Fruit fly (Drosophila melanogaster): ENCODE results near the gene CG44815.
A peak's percentile ranks its signal among the peaks of the same experiment; 100 is the strongest.

CG44815 gene

DNA sequence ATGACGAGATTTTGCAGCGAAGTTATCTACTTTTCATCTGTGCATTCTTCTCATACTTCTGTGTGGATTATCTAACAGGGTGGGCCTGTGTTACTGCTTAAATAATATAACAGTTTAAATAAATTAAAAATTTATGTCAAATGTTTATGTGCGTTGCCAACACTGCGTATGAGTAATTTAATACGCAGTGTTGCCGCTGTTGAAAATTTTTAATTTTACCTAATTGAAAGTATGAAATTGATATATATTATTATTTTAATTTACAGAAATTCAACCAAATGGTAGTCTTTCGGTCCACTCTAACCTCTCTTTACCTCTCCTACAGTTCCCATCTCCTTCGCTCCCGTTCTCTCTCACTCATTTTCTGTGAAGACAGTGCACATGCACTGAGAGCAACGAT, 20.1 kb upstream of the CG44815 start:
- peak in 1 of 2 experiments; percentile 45 for TF ChIP-seq Hr51 (GFP tag; optimal IDR thresholded peaks at IDR 0.05)
- no peak for TF ChIP-seq cad (GFP tag; optimal IDR thresholded peaks at IDR 0.05)
- peak; percentile 10 for TF ChIP-seq CG10979 (tag; optimal IDR thresholded peaks at IDR 0.05)
- TF ChIP-seq CG11504 (tag; optimal IDR thresholded peaks at IDR 0.05) = peak; percentile 50
- TF ChIP-seq CG13775 (GFP tag; optimal IDR thresholded peaks at IDR 0.05) = no peak
- TF ChIP-seq CG6654 (GFP tag; optimal IDR thresholded peaks at IDR 0.05) = no peak
- TF ChIP-seq B-H1 (GFP tag; IDR thresholded peaks at IDR 0.05) = no peak
- TF ChIP-seq CG11247 (GFP tag; IDR thresholded peaks at IDR 0.05) = no peak
- peak; percentile 22 for TF ChIP-seq phol (tag; optimal IDR thresholded peaks at IDR 0.05)
- TF ChIP-seq Hr3 (GFP tag; optimal IDR thresholded peaks at IDR 0.05) = no peak
- TF ChIP-seq grau (tag; optimal IDR thresholded peaks at IDR 0.05) = peak; percentile 11
- TF ChIP-seq bigmax (GFP tag; optimal IDR thresholded peaks at IDR 0.05) = no peak
- TF ChIP-seq CG32532 (GFP tag; IDR thresholded peaks at IDR 0.05) = no peak
- peak; percentile 73 for TF ChIP-seq Drgx (GFP tag; IDR thresholded peaks at IDR 0.05)
- TF ChIP-seq ken (GFP tag; IDR thresholded peaks at IDR 0.05) = no peak
- TF ChIP-seq lab (GFP tag; optimal IDR thresholded peaks at IDR 0.05) = no peak
- peak; percentile 13 for TF ChIP-seq dmrt99B (tag; optimal IDR thresholded peaks at IDR 0.05)
- TF ChIP-seq Six4 (GFP tag; optimal IDR thresholded peaks at IDR 0.05) = no peak
- peak; percentile 12 for TF ChIP-seq unpg (GFP tag; optimal IDR thresholded peaks at IDR 0.05)
- no peak for TF ChIP-seq CG4730 (GFP tag; IDR thresholded peaks at IDR 0.05)
- peak; percentile 1 for TF ChIP-seq fd96Cb (tag; optimal IDR thresholded peaks at IDR 0.05)
- no peak for TF ChIP-seq wdn (GFP tag; IDR thresholded peaks at IDR 0.05)
- TF ChIP-seq hkb (optimal IDR thresholded peaks at IDR 0.05) = no peak
- TF ChIP-seq hkb (GFP tag; IDR thresholded peaks at IDR 0.05) = no peak
- 0 out of 3 replicates have a peak, but pooled peaks have one; percentile 11 for TF ChIP-seq CG17361 (GFP tag; IDR thresholded peaks at IDR 0.05)
- TF ChIP-seq ham (GFP tag; IDR thresholded peaks at IDR 0.05) = no peak
- no peak for TF ChIP-seq jing (GFP tag; optimal IDR thresholded peaks at IDR 0.05)
- no peak for TF ChIP-seq Fer1 (GFP tag; optimal IDR thresholded peaks at IDR 0.05)
- no peak for TF ChIP-seq CG8359 (GFP tag; optimal IDR thresholded peaks at IDR 0.05; ENCODE audit: borderline replicate concordance)
- TF ChIP-seq Fer2 (tag; optimal IDR thresholded peaks at IDR 0.05) = no peak
- TF ChIP-seq Oli (tag; optimal IDR thresholded peaks at IDR 0.05) = peak; percentile 21
- TF ChIP-seq PHDP (tag; optimal IDR thresholded peaks at IDR 0.05) = peak; percentile 4
- no peak for TF ChIP-seq inv (GFP tag; IDR thresholded peaks at IDR 0.05; ENCODE audit: partially characterized antibody)
- no peak for TF ChIP-seq CG3163 (GFP tag; optimal IDR thresholded peaks at IDR 0.05)
- no peak for TF ChIP-seq CG10543 (GFP tag; optimal IDR thresholded peaks at IDR 0.05)
- no peak for TF ChIP-seq fd64A (GFP tag; optimal IDR thresholded peaks at IDR 0.05)
- no peak for TF ChIP-seq otp (GFP tag; IDR thresholded peaks at IDR 0.05)
- TF ChIP-seq NC2β (GFP tag; optimal IDR thresholded peaks at IDR 0.05) = no peak
- no peak for TF ChIP-seq CG14860 (GFP tag; IDR thresholded peaks at IDR 0.05; ENCODE audit: partially characterized antibody)
- TF ChIP-seq Sox102F (GFP tag; optimal IDR thresholded peaks at IDR 0.05) = peak; percentile 25
- no peak for TF ChIP-seq grn (GFP tag; optimal IDR thresholded peaks at IDR 0.05)
- peak; percentile 2 for TF ChIP-seq CG17359 (tag; optimal IDR thresholded peaks at IDR 0.05)
- TF ChIP-seq CG18262 (tag; optimal IDR thresholded peaks at IDR 0.05) = peak; percentile 9
- no peak for TF ChIP-seq CG16815 (GFP tag; optimal IDR thresholded peaks at IDR 0.05)
- peak; percentile 37 for TF ChIP-seq gem (tag; optimal IDR thresholded peaks at IDR 0.05)
- no peak for TF ChIP-seq CG14965 (GFP tag; optimal IDR thresholded peaks at IDR 0.05; ENCODE audit: borderline replicate concordance)
- no peak for TF ChIP-seq prd (optimal IDR thresholded peaks at IDR 0.05)
- TF ChIP-seq prd (GFP tag; IDR thresholded peaks at IDR 0.05) = no peak
- TF ChIP-seq CG10366 (GFP tag; IDR thresholded peaks at IDR 0.05) = no peak
- no peak for TF ChIP-seq nerfin-2 (GFP tag; IDR thresholded peaks at IDR 0.05; ENCODE audit: partially characterized antibody)
- TF ChIP-seq slp2 (GFP tag; optimal IDR thresholded peaks at IDR 0.05) = no peak
